Fruit fly (Drosophila melanogaster): ENCODE results near the gene Lsd-2.

DNA sequence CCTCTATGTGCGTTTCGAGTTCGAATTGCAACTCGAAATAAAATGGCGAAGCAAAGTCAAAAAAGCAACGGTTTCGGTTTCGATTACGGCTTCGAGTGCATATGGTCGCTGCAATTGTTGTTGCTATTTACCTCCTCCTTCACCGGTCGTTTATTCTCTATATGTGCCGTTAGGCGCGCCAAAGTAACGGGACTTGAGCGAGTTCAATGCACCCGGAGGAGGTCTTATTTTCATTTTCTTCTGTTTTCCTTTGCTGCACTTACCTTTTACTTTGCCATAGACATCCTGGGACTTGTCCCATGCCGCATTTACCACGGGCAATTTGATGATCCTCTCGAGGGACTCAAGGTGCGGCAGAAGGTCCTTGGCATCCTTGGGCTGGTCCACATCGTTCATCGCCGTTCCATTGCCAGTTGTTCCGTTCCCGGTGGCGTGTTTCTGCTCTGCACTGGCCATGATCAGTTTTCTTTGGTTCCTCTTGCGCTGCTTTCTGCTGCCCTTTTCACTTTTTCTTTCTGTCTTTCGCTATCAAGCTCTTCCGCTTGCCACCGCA lies 459 bp downstream of the Lsd-2 start:
- TF ChIP-seq CG4282 (GFP tag; optimal IDR thresholded peaks at IDR 0.05): no peak
- no peak for TF ChIP-seq CG2116 (GFP tag; optimal IDR thresholded peaks at IDR 0.05)
- TF ChIP-seq CG17568 (GFP tag; optimal IDR thresholded peaks at IDR 0.05): no peak
- no peak for TF ChIP-seq ERR (GFP tag; optimal IDR thresholded peaks at IDR 0.05)
- no peak for TF ChIP-seq CG43689 (GFP tag; IDR thresholded peaks at IDR 0.05)
- TF ChIP-seq CG13894 (tag; optimal IDR thresholded peaks at IDR 0.05): no peak
- TF ChIP-seq lmd (GFP tag; IDR thresholded peaks at IDR 0.05): no peak
- no peak for TF ChIP-seq hth (optimal IDR thresholded peaks at IDR 0.05)
- no peak for TF ChIP-seq CG6175 (GFP tag; IDR thresholded peaks at IDR 0.05)
- TF ChIP-seq ftz-f1 (GFP tag; optimal IDR thresholded peaks at IDR 0.05): no peak
- TF ChIP-seq Usf (GFP tag; optimal IDR thresholded peaks at IDR 0.05): no peak
